Fruit fly (Drosophila melanogaster) whole organism, embryonic: ENCODE results near the gene CG42323.

Experiments
- B-H2 ChIP-seq: fragments of 200-800 bp; sonication (Bioruptor generic); optimal IDR thresholded peaks from 2 replicates; lab custom pipeline; 2018; ENCODE audit warnings: missing biosample characterization, mild to moderate bottlenecking, missing genetic modification characterization
- BtbVII ChIP-seq: fragments of 200-800 bp; sonication (Bioruptor generic); optimal IDR thresholded peaks from 3 replicates; lab custom pipeline; 2017; ENCODE audit warnings: missing biosample characterization, mild to moderate bottlenecking, missing genetic modification characterization
- CG11085 ChIP-seq: fragments of 200-800 bp; sonication (Bioruptor generic); IDR thresholded peaks from 2 replicates; pipeline ENCODE4 v1.3.6; 2022; ENCODE audit warnings: missing biosample characterization, missing genetic modification characterization
- CG11398 ChIP-seq: fragments of 200-800 bp; sonication (Bioruptor generic); optimal IDR thresholded peaks from 2 replicates; lab custom pipeline; 2016; ENCODE audit warnings: missing biosample characterization, missing genetic modification characterization
- CG12219 ChIP-seq: fragments of 200-800 bp; sonication (Bioruptor generic); optimal IDR thresholded peaks from 3 replicates; lab custom pipeline; 2018; ENCODE audit warnings: missing biosample characterization, mild to moderate bottlenecking, missing genetic modification characterization
- CG12744 ChIP-seq: fragments of 200-800 bp; sonication (Bioruptor generic); optimal IDR thresholded peaks from 2 replicates; lab custom pipeline; 2016; ENCODE audit warnings: missing biosample characterization, missing genetic modification characterization
- CG1602 ChIP-seq: fragments of 200-800 bp; sonication (Bioruptor generic); optimal IDR thresholded peaks from 3 replicates; lab custom pipeline; 2016; ENCODE audit warnings: missing biosample characterization, missing genetic modification characterization
- CG17186 ChIP-seq: fragments of 200-800 bp; sonication (Bioruptor generic); optimal IDR thresholded peaks from 3 replicates; lab custom pipeline; 2017; ENCODE audit warnings: missing biosample characterization, missing genetic modification reagents, missing genetic modification characterization
- CG18599 ChIP-seq: fragments of 200-800 bp; sonication (Bioruptor generic); optimal IDR thresholded peaks from 3 replicates; lab custom pipeline; 2017; ENCODE audit warnings: missing biosample characterization, missing genetic modification characterization, mild to moderate bottlenecking, moderate library complexity, missing genetic modification reagents
- CG2678 ChIP-seq: fragments of 200-800 bp; sonication (Bioruptor generic); optimal IDR thresholded peaks from 3 replicates; lab custom pipeline; 2019; ENCODE audit warnings: missing biosample characterization, mild to moderate bottlenecking, missing genetic modification characterization, moderate library complexity
- CG31388 ChIP-seq: fragments of 200-800 bp; sonication (Bioruptor generic); optimal IDR thresholded peaks from 2 replicates; lab custom pipeline; 2016; ENCODE audit warnings: missing biosample characterization, missing genetic modification characterization
- CG3847 ChIP-seq: fragments of 200-800 bp; sonication (Bioruptor generic); IDR thresholded peaks from 2 replicates; pipeline ENCODE4 v1.3.6; 2022; ENCODE audit warnings: missing biosample characterization, missing genetic modification characterization
- CG6272 ChIP-seq: fragments of 200-800 bp; sonication (Bioruptor generic); IDR thresholded peaks from 2 replicates; pipeline ENCODE4 v1.3.6; 2022; ENCODE audit warnings: missing biosample characterization, missing genetic modification characterization
- CG6654 ChIP-seq: fragments of 200-800 bp; sonication (Bioruptor generic); optimal IDR thresholded peaks from 2 replicates; lab custom pipeline; 2017; ENCODE audit warnings: missing biosample characterization, mild to moderate bottlenecking, missing genetic modification characterization
- CG6813 ChIP-seq: fragments of 200-800 bp; sonication (Bioruptor generic); optimal IDR thresholded peaks from 2 replicates; lab custom pipeline; 2017; ENCODE audit warnings: missing biosample characterization, missing genetic modification characterization, mild to moderate bottlenecking, moderate library complexity, missing genetic modification reagents
- CG7556 ChIP-seq: fragments of 200-800 bp; sonication (Bioruptor generic); optimal IDR thresholded peaks from 2 replicates; lab custom pipeline; 2017; ENCODE audit warnings: missing biosample characterization, mild to moderate bottlenecking, missing genetic modification characterization
- CG8089 ChIP-seq: fragments of 200-800 bp; sonication (Bioruptor generic); optimal IDR thresholded peaks from 3 replicates; lab custom pipeline; 2016; ENCODE audit warnings: missing biosample characterization, missing genetic modification characterization
- CG9609 ChIP-seq: fragments of 200-800 bp; sonication (Bioruptor generic); optimal IDR thresholded peaks from 3 replicates; lab custom pipeline; 2016; ENCODE audit warnings: missing biosample characterization, missing genetic modification characterization
- Dek ChIP-seq: fragments of 200-800 bp; sonication (Bioruptor generic); optimal IDR thresholded peaks from 3 replicates; lab custom pipeline; 2019; ENCODE audit warnings: missing biosample characterization, mild to moderate bottlenecking, missing genetic modification characterization, moderate library complexity
- HmgD ChIP-seq: fragments of 200-800 bp; sonication (Bioruptor generic); optimal IDR thresholded peaks from 3 replicates; lab custom pipeline; 2016; ENCODE audit warnings: missing biosample characterization, missing genetic modification characterization
- Jarid2 ChIP-seq: fragments of 200-800 bp; sonication (Bioruptor generic); optimal IDR thresholded peaks from 3 replicates; lab custom pipeline; 2017; ENCODE audit warnings: mild to moderate bottlenecking, missing biosample characterization, missing genetic modification reagents, missing genetic modification characterization
- MTF-1 ChIP-seq: fragments of 200-800 bp; sonication (Bioruptor generic); optimal IDR thresholded peaks from 2 replicates; lab custom pipeline; 2018; ENCODE audit warnings: missing biosample characterization, mild to moderate bottlenecking, missing genetic modification characterization, borderline replicate concordance
- Mes4 ChIP-seq: fragments of 200-800 bp; sonication (Bioruptor generic); optimal IDR thresholded peaks from 2 replicates; lab custom pipeline; 2016; ENCODE audit warnings: missing biosample characterization, missing genetic modification characterization
- NfI ChIP-seq: fragments of 200-800 bp; sonication (Bioruptor generic); optimal IDR thresholded peaks from 3 replicates; lab custom pipeline; 2018; ENCODE audit warnings: missing biosample characterization, mild to moderate bottlenecking, missing genetic modification characterization, moderate library complexity
- Scr ChIP-seq: fragments of 200-800 bp; sonication (Bioruptor generic); IDR thresholded peaks from 2 replicates; pipeline ENCODE4 v1.3.6; 2022; ENCODE audit warnings: missing biosample characterization, missing genetic modification characterization; ENCODE audit not compliant: partially characterized antibody
- Sox100B ChIP-seq: fragments of 200-800 bp; sonication (Bioruptor generic); optimal IDR thresholded peaks from 3 replicates; lab custom pipeline; 2018; ENCODE audit warnings: missing biosample characterization, mild to moderate bottlenecking, missing genetic modification characterization
- az2 ChIP-seq: fragments of 200-800 bp; sonication (Bioruptor generic); optimal IDR thresholded peaks from 3 replicates; lab custom pipeline; 2016; ENCODE audit warnings: missing biosample characterization, missing genetic modification characterization
- bsh ChIP-seq, 2 experiments: fragments of 200-800 bp; sonication (Bioruptor generic); optimal IDR thresholded peaks; 2 replicates each; lab custom pipeline; 2017 to 2018; ENCODE audit warnings: mild to moderate bottlenecking in 2 of 2, missing biosample characterization in 2 of 2, missing genetic modification characterization in 2 of 2, moderate library complexity in 1 of 2
- chm ChIP-seq: fragments of 200-800 bp; sonication (Bioruptor generic); IDR thresholded peaks from 2 replicates; pipeline ENCODE4 v1.3.6; 2022; ENCODE audit warnings: missing biosample characterization, missing genetic modification characterization
- dan ChIP-seq: fragments of 200-800 bp; sonication (Bioruptor generic); IDR thresholded peaks from 2 replicates; pipeline ENCODE4 v1.3.6; 2022; ENCODE audit warnings: missing biosample characterization, missing genetic modification characterization
- disco-r ChIP-seq: fragments of 200-800 bp; sonication (Bioruptor generic); optimal IDR thresholded peaks from 2 replicates; lab custom pipeline; 2016; ENCODE audit warnings: missing biosample characterization, missing genetic modification characterization
- dmrt11E ChIP-seq: fragments of 200-800 bp; sonication (Bioruptor generic); optimal IDR thresholded peaks from 3 replicates; lab custom pipeline; 2018; ENCODE audit warnings: missing biosample characterization, mild to moderate bottlenecking, missing genetic modification characterization, moderate library complexity
- dpn ChIP-seq, 2 experiments: fragments of 200-800 bp; sonication (Bioruptor generic); optimal IDR thresholded peaks; 3 replicates each; lab custom pipeline; 2016; ENCODE audit warnings: missing biosample characterization in 2 of 2, missing genetic modification characterization in 2 of 2
- emc ChIP-seq: fragments of 200-800 bp; sonication (Bioruptor generic); optimal IDR thresholded peaks from 2 replicates; lab custom pipeline; 2016; ENCODE audit warnings: missing biosample characterization, missing genetic modification characterization
- ems ChIP-seq: fragments of 200-800 bp; sonication (Bioruptor generic); optimal IDR thresholded peaks from 3 replicates; lab custom pipeline; 2016; ENCODE audit warnings: missing biosample characterization, missing genetic modification characterization
- fd96Cb ChIP-seq: fragments of 200-800 bp; sonication (Bioruptor generic); optimal IDR thresholded peaks from 2 replicates; lab custom pipeline; 2018; ENCODE audit warnings: missing biosample characterization, mild to moderate bottlenecking, missing genetic modification characterization, moderate library complexity
- fru ChIP-seq: fragments of >200 bp; optimal IDR thresholded peaks from 2 replicates; lab custom pipeline; 2017
- fu2 ChIP-seq: fragments of 200-800 bp; sonication (Bioruptor generic); optimal IDR thresholded peaks from 2 replicates; lab custom pipeline; 2016; ENCODE audit warnings: missing biosample characterization, missing genetic modification characterization
- gce ChIP-seq: fragments of 200-800 bp; sonication (Bioruptor generic); IDR thresholded peaks from 3 replicates; pipeline ENCODE4 v1.3.6; 2022; ENCODE audit warnings: missing biosample characterization, missing genetic modification characterization
- grau ChIP-seq: fragments of 200-800 bp; optimal IDR thresholded peaks from 3 replicates; lab custom pipeline; 2019; ENCODE audit warnings: missing biosample characterization, mild to moderate bottlenecking, missing genetic modification characterization, moderate library complexity
- grn ChIP-seq: fragments of 200-800 bp; sonication (Bioruptor generic); optimal IDR thresholded peaks from 3 replicates; lab custom pipeline; 2017; ENCODE audit warnings: missing biosample characterization, missing genetic modification characterization
- ham ChIP-seq: fragments of 200-800 bp; sonication (Bioruptor generic); IDR thresholded peaks from 2 replicates; pipeline ENCODE4 v1.3.6; 2022; ENCODE audit warnings: missing biosample characterization, missing genetic modification characterization
- ind ChIP-seq: fragments of 200-800 bp; sonication (Bioruptor generic); optimal IDR thresholded peaks from 3 replicates; lab custom pipeline; 2016; ENCODE audit warnings: missing biosample characterization, missing genetic modification characterization
- lilli ChIP-seq: fragments of 200-800 bp; sonication (Bioruptor generic); optimal IDR thresholded peaks from 3 replicates; lab custom pipeline; 2016; ENCODE audit warnings: missing biosample characterization, missing genetic modification characterization
- pb ChIP-seq: fragments of 200-800 bp; sonication (Bioruptor generic); optimal IDR thresholded peaks from 3 replicates; lab custom pipeline; 2016; ENCODE audit warnings: missing biosample characterization, missing genetic modification characterization
- peb ChIP-seq: fragments of 200-800 bp; sonication (Bioruptor generic); IDR thresholded peaks from 2 replicates; pipeline ENCODE4 v1.3.6; 2022; ENCODE audit warnings: missing biosample characterization, missing genetic modification characterization
- pho ChIP-seq: fragments of 200-800 bp; sonication (Bioruptor generic); optimal IDR thresholded peaks from 2 replicates; lab custom pipeline; 2016; ENCODE audit warnings: missing biosample characterization, missing genetic modification characterization
- pum ChIP-seq: fragments of 200-800 bp; sonication (Bioruptor generic); optimal IDR thresholded peaks from 2 replicates; lab custom pipeline; 2016; ENCODE audit warnings: missing biosample characterization, missing genetic modification characterization
- pzg ChIP-seq: fragments of 200-800 bp; sonication (Bioruptor generic); optimal IDR thresholded peaks from 3 replicates; lab custom pipeline; 2018; ENCODE audit warnings: missing biosample characterization, mild to moderate bottlenecking, missing genetic modification characterization, moderate library complexity
- scrt ChIP-seq: fragments of 200-800 bp; sonication (Bioruptor generic); optimal IDR thresholded peaks from 2 replicates; lab custom pipeline; 2018; ENCODE audit warnings: missing biosample characterization, mild to moderate bottlenecking, missing genetic modification characterization, moderate library complexity
- shn ChIP-seq: fragments of 200-800 bp; sonication (Bioruptor generic); optimal IDR thresholded peaks from 3 replicates; lab custom pipeline; 2016; ENCODE audit warnings: missing biosample characterization, missing genetic modification characterization

The CG42323 gene

dm6 chrX:18404632-18405238, 17.5 kb upstream of the CG42323 start (continued):
- TF ChIP-seq HmgD (GFP tag; lab: Kevin White, UChicago) = no peak
- TF ChIP-seq disco-r (GFP tag; lab: Kevin White, UChicago) = no peak
- TF ChIP-seq CG31388 = no peak
- no peak for TF ChIP-seq dan (GFP tag; lab: Robert Waterston, UW)
- TF ChIP-seq gce (GFP tag; lab: Robert Waterston, UW) = peak; percentile 51; the same call in 1 of the 3 replicates
- TF ChIP-seq shn = peak; percentile 67
- TF ChIP-seq fru (lab: Kevin White, UChicago) = no peak
- TF ChIP-seq lilli (GFP tag; lab: Kevin White, UChicago) = peak; percentile 12
- TF ChIP-seq chm (GFP tag; lab: Robert Waterston, UW) = no peak
- no peak for TF ChIP-seq peb (GFP tag; lab: Robert Waterston, UW)
- TF ChIP-seq Jarid2 (GFP tag; lab: Kevin White, UChicago) = no peak
- no peak for TF ChIP-seq ham
- peak; percentile 29 for TF ChIP-seq CG11398
- peak; percentile 10 for TF ChIP-seq ind (GFP tag; lab: Kevin White, UChicago)
- no peak for TF ChIP-seq CG1602 (GFP tag; lab: Kevin White, UChicago)
- TF ChIP-seq CG11085 (GFP tag; lab: Robert Waterston, UW) = no peak
- no peak for TF ChIP-seq B-H2
- peak; percentile 13 for TF ChIP-seq dmrt11E
- peak; percentile 42 for TF ChIP-seq CG9609 (GFP tag; lab: Kevin White, UChicago)
- no peak for TF ChIP-seq CG8089
- no peak for TF ChIP-seq grn (GFP tag; lab: Kevin White, UChicago)
- peak; percentile 56 for TF ChIP-seq Sox100B (GFP tag; lab: Kevin White, UChicago)
- TF ChIP-seq pzg (GFP tag; lab: Kevin White, UChicago) = no peak
- TF ChIP-seq emc (GFP tag; lab: Kevin White, UChicago) = peak; percentile 8
- TF ChIP-seq pho (GFP tag; lab: Kevin White, UChicago) = peak; percentile 50
- no peak for TF ChIP-seq Mes4 (GFP tag; lab: Kevin White, UChicago)
- TF ChIP-seq CG6654 (GFP tag; lab: Kevin White, UChicago) = peak; percentile 30
- peak; percentile 34 for TF ChIP-seq fu2 (GFP tag; lab: Kevin White, UChicago)
- TF ChIP-seq MTF-1 (GFP tag; lab: Kevin White, UChicago) = no peak
- TF ChIP-seq az2 (GFP tag; lab: Kevin White, UChicago) = peak; percentile 12
- TF ChIP-seq CG7556 (GFP tag; lab: Kevin White, UChicago) = peak; percentile 30
- TF ChIP-seq CG18599 = peak; percentile 1
- TF ChIP-seq CG12744 (GFP tag; lab: Kevin White, UChicago) = no peak
- no peak for TF ChIP-seq CG3847
- TF ChIP-seq NfI (GFP tag; lab: Kevin White, UChicago) = no peak
- TF ChIP-seq ems (GFP tag; lab: Kevin White, UChicago) = no peak
- TF ChIP-seq CG6813 (GFP tag; lab: Kevin White, UChicago) = no peak
- peak in 1 of 2 experiments; percentile 5 for TF ChIP-seq bsh (GFP tag; optimal IDR thresholded peaks at IDR 0.05; lab: Kevin White, UChicago)
- TF ChIP-seq Scr (GFP tag; lab: Robert Waterston, UW) = no peak
- TF ChIP-seq CG2678 (tag; lab: Kevin White, UChicago) = peak; percentile 55
- TF ChIP-seq fd96Cb (tag; lab: Kevin White, UChicago) = peak; percentile 10
- TF ChIP-seq CG12219 (GFP tag; lab: Kevin White, UChicago) = no peak
- TF ChIP-seq pb (GFP tag; lab: Kevin White, UChicago) = peak; percentile 4
- no peak for TF ChIP-seq scrt (GFP tag; lab: Kevin White, UChicago)
- TF ChIP-seq dpn (GFP tag; optimal IDR thresholded peaks at IDR 0.05; lab: Kevin White, UChicago) = peak in 1 of 2 experiments; percentile 34
- peak; percentile 55 for TF ChIP-seq grau (tag; lab: Kevin White, UChicago)
- no peak for TF ChIP-seq CG17186 (GFP tag; lab: Kevin White, UChicago)
- TF ChIP-seq Dek (tag; lab: Kevin White, UChicago) = no peak
- TF ChIP-seq CG6272 (GFP tag; lab: Robert Waterston, UW) = no peak
- TF ChIP-seq BtbVII (GFP tag; lab: Kevin White, UChicago) = no peak
- peak; percentile 40 for TF ChIP-seq pum (GFP tag; lab: Kevin White, UChicago)
